Fruit fly (Drosophila melanogaster) whole organism, embryonic: ENCODE results near the gene CG6195.
A peak's percentile ranks its signal among the peaks of the same experiment; 100 is the strongest.

ENCODE experiments used
- Adf1 ChIP-seq: fragments of 200-800 bp; sonication (Bioruptor generic); IDR thresholded peaks from 2 replicates; pipeline ENCODE4 v1.3.6; 2022; ENCODE audit warnings: missing biosample characterization, missing genetic modification characterization
- BEAF-32 ChIP-seq: fragments of 200-800 bp; sonication (Bioruptor generic); optimal IDR thresholded peaks from 3 replicates; lab custom pipeline; 2017; ENCODE audit warnings: missing biosample characterization, missing genetic modification characterization, mild to moderate bottlenecking, moderate library complexity, missing genetic modification reagents
- Blimp-1 ChIP-seq: fragments of 200-800 bp; sonication (Bioruptor generic); optimal IDR thresholded peaks from 3 replicates; lab custom pipeline; 2018; ENCODE audit warnings: missing biosample characterization, missing genetic modification characterization, mild to moderate bottlenecking, moderate library complexity, missing genetic modification reagents
- CG10209 ChIP-seq: fragments of 200-800 bp; sonication (Bioruptor generic); optimal IDR thresholded peaks from 3 replicates; lab custom pipeline; 2017; ENCODE audit warnings: missing biosample characterization, mild to moderate bottlenecking, missing genetic modification characterization, missing genetic modification reagents
- CG12104 ChIP-seq: fragments of 200-800 bp; sonication (Bioruptor generic); optimal IDR thresholded peaks from 3 replicates; lab custom pipeline; 2016; ENCODE audit warnings: missing biosample characterization, missing genetic modification characterization
- CG13894 ChIP-seq: fragments of 200-800 bp; sonication (Bioruptor generic); optimal IDR thresholded peaks from 3 replicates; lab custom pipeline; 2018; ENCODE audit warnings: missing biosample characterization, mild to moderate bottlenecking, missing genetic modification characterization, moderate library complexity
- CG14014 ChIP-seq: fragments of 200-800 bp; sonication (Bioruptor generic); IDR thresholded peaks from 2 replicates; pipeline ENCODE4 v1.3.6; 2022; ENCODE audit warnings: missing biosample characterization, missing genetic modification characterization
- CG15011 ChIP-seq: fragments of 200-800 bp; sonication (Bioruptor generic); optimal IDR thresholded peaks from 3 replicates; lab custom pipeline; 2018; ENCODE audit warnings: missing biosample characterization, mild to moderate bottlenecking, missing genetic modification characterization
- CG1529 ChIP-seq: fragments of 200-800 bp; sonication (Bioruptor generic); optimal IDR thresholded peaks from 3 replicates; lab custom pipeline; 2018; ENCODE audit warnings: missing biosample characterization, missing genetic modification characterization
- CG15601 ChIP-seq: fragments of 200-800 bp; sonication (Bioruptor generic); optimal IDR thresholded peaks from 3 replicates; lab custom pipeline; 2019; ENCODE audit warnings: missing biosample characterization, mild to moderate bottlenecking, missing genetic modification characterization, moderate library complexity
- CG16813 ChIP-seq: fragments of 200-800 bp; sonication (Bioruptor generic); IDR thresholded peaks from 3 replicates; pipeline ENCODE4 v1.3.6; 2022; ENCODE audit warnings: missing biosample characterization, missing genetic modification characterization; ENCODE audit not compliant: partially characterized antibody
- CG3407 ChIP-seq: fragments of 200-800 bp; sonication (Bioruptor generic); optimal IDR thresholded peaks from 2 replicates; lab custom pipeline; 2018; ENCODE audit warnings: missing biosample characterization, mild to moderate bottlenecking, missing genetic modification characterization
- CG34376 ChIP-seq: fragments of 200-800 bp; sonication (Bioruptor generic); optimal IDR thresholded peaks from 2 replicates; lab custom pipeline; 2018; ENCODE audit warnings: missing biosample characterization, mild to moderate bottlenecking, missing genetic modification characterization
- CG34422 ChIP-seq: fragments of 200-800 bp; sonication (Bioruptor generic); IDR thresholded peaks from 3 replicates; pipeline ENCODE4 v1.3.6; 2022; ENCODE audit warnings: missing biosample characterization, missing genetic modification characterization
- CG42726 ChIP-seq: fragments of 200-800 bp; sonication (Bioruptor generic); IDR thresholded peaks from 2 replicates; pipeline ENCODE4 v1.3.6; 2022; ENCODE audit warnings: missing biosample characterization, missing genetic modification characterization; ENCODE audit not compliant: partially characterized antibody
- CG5245 ChIP-seq: fragments of 200-800 bp; sonication (Bioruptor generic); optimal IDR thresholded peaks from 3 replicates; lab custom pipeline; 2016; ENCODE audit warnings: missing biosample characterization, missing genetic modification characterization
- CG8944 ChIP-seq: fragments of 200-800 bp; sonication (Bioruptor generic); optimal IDR thresholded peaks from 3 replicates; lab custom pipeline; 2016; ENCODE audit warnings: missing biosample characterization, missing genetic modification characterization
- Fer1 ChIP-seq: fragments of 200-800 bp; sonication (Bioruptor generic); optimal IDR thresholded peaks from 2 replicates; lab custom pipeline; 2017; ENCODE audit warnings: missing biosample characterization, mild to moderate bottlenecking, missing genetic modification characterization
- HLH3B ChIP-seq: fragments of 200-800 bp; sonication (Bioruptor generic); IDR thresholded peaks from 2 replicates; pipeline ENCODE4 v1.3.6; 2022; ENCODE audit warnings: missing biosample characterization, missing genetic modification characterization
- Hr39 ChIP-seq: fragments of >200 bp; optimal IDR thresholded peaks from 2 replicates; lab custom pipeline; 2017
- Hr78 ChIP-seq, 2 experiments: fragments of 200-800 bp in 1 of 2; fragments of >200 bp in 1 of 2; sonication (Bioruptor generic) in 1 of 2; optimal IDR thresholded peaks; 2 replicates each; lab custom pipeline; 2017 to 2019; ENCODE audit warnings: missing biosample characterization in 2 of 2, missing genetic modification characterization in 2 of 2, mild to moderate bottlenecking in 1 of 2, moderate library complexity in 1 of 2
- Kr ChIP-seq: fragments of 200-800 bp; sonication (Bioruptor generic); optimal IDR thresholded peaks from 2 replicates; lab custom pipeline; 2017; ENCODE audit warnings: missing biosample characterization, mild to moderate bottlenecking, missing genetic modification characterization
- Mrtf ChIP-seq: fragments of 200-800 bp; sonication (Bioruptor generic); IDR thresholded peaks from 3 replicates; pipeline ENCODE4 v1.3.6; 2022; ENCODE audit warnings: missing biosample characterization, missing genetic modification characterization
- Nf-YC ChIP-seq: fragments of 200-800 bp; optimal IDR thresholded peaks from 3 replicates; lab custom pipeline; 2019; ENCODE audit warnings: missing biosample characterization, mild to moderate bottlenecking, missing genetic modification characterization, moderate library complexity
- Opbp ChIP-seq: fragments of 200-800 bp; sonication (Bioruptor generic); IDR thresholded peaks from 3 replicates; pipeline ENCODE4 v1.3.6; 2022; ENCODE audit warnings: missing biosample characterization, missing genetic modification characterization; ENCODE audit not compliant: partially characterized antibody
- Pdp1 ChIP-seq, 2 experiments: fragments of 200-800 bp; sonication (Bioruptor generic); optimal IDR thresholded peaks; 3 replicates each; lab custom pipeline; 2016; ENCODE audit warnings: missing biosample characterization in 2 of 2, missing genetic modification characterization in 2 of 2, mild to moderate bottlenecking in 1 of 2, moderate library complexity in 1 of 2
- Sox100B ChIP-seq: fragments of 200-800 bp; sonication (Bioruptor generic); optimal IDR thresholded peaks from 3 replicates; lab custom pipeline; 2018; ENCODE audit warnings: missing biosample characterization, mild to moderate bottlenecking, missing genetic modification characterization
- aop ChIP-seq: fragments of 200-800 bp; sonication (Bioruptor generic); IDR thresholded peaks from 2 replicates; pipeline ENCODE4 v1.3.6; 2022; ENCODE audit warnings: missing biosample characterization, missing genetic modification characterization
- az2 ChIP-seq: fragments of 200-800 bp; sonication (Bioruptor generic); optimal IDR thresholded peaks from 3 replicates; lab custom pipeline; 2016; ENCODE audit warnings: missing biosample characterization, missing genetic modification characterization
- bigmax ChIP-seq: fragments of 200-800 bp; sonication (Bioruptor generic); optimal IDR thresholded peaks from 2 replicates; lab custom pipeline; 2018; ENCODE audit warnings: missing biosample characterization, mild to moderate bottlenecking, missing genetic modification characterization
- cas ChIP-seq: fragments of 200-800 bp; sonication (Bioruptor generic); IDR thresholded peaks from 2 replicates; pipeline ENCODE4 v1.3.6; 2022; ENCODE audit warnings: missing biosample characterization, missing genetic modification characterization
- caup ChIP-seq: fragments of 200-800 bp; sonication (Bioruptor generic); optimal IDR thresholded peaks from 3 replicates; lab custom pipeline; 2017; ENCODE audit warnings: missing biosample characterization, mild to moderate bottlenecking, missing genetic modification characterization, moderate library complexity; ENCODE audit not compliant: severe bottlenecking
- chinmo ChIP-seq: fragments of 200-800 bp; sonication (Bioruptor generic); IDR thresholded peaks from 4 replicates; pipeline ENCODE4 v1.3.6; 2022; ENCODE audit warnings: missing biosample characterization, missing genetic modification characterization; ENCODE audit not compliant: partially characterized antibody
- dysf ChIP-seq: fragments of 200-800 bp; sonication (Bioruptor generic); IDR thresholded peaks from 3 replicates; pipeline ENCODE4 v1.3.6; 2022; ENCODE audit warnings: missing biosample characterization, missing genetic modification characterization
- emc ChIP-seq: fragments of 200-800 bp; sonication (Bioruptor generic); optimal IDR thresholded peaks from 2 replicates; lab custom pipeline; 2016; ENCODE audit warnings: missing biosample characterization, missing genetic modification characterization
- gcm ChIP-seq: fragments of 200-800 bp; sonication (Bioruptor generic); optimal IDR thresholded peaks from 2 replicates; lab custom pipeline; 2019; ENCODE audit warnings: missing biosample characterization, mild to moderate bottlenecking, missing genetic modification characterization, moderate library complexity
- gro ChIP-seq: fragments of 200-800 bp; sonication (Bioruptor generic); optimal IDR thresholded peaks from 2 replicates; lab custom pipeline; 2016; ENCODE audit warnings: missing biosample characterization, missing genetic modification characterization
- nom ChIP-seq: fragments of 200-800 bp; sonication (Bioruptor generic); optimal IDR thresholded peaks from 2 replicates; lab custom pipeline; 2017; ENCODE audit warnings: missing biosample characterization, missing genetic modification characterization, mild to moderate bottlenecking, moderate library complexity, missing genetic modification reagents
- phol ChIP-seq: fragments of 200-800 bp; sonication (Bioruptor generic); optimal IDR thresholded peaks from 3 replicates; lab custom pipeline; 2018; ENCODE audit warnings: missing biosample characterization, mild to moderate bottlenecking, missing genetic modification characterization, moderate library complexity
- salm ChIP-seq: fragments of 200-800 bp; sonication (Bioruptor generic); optimal IDR thresholded peaks from 2 replicates; lab custom pipeline; 2018; ENCODE audit warnings: missing biosample characterization, mild to moderate bottlenecking, missing genetic modification characterization
- sd ChIP-seq: fragments of 200-800 bp; sonication (Bioruptor generic); optimal IDR thresholded peaks from 3 replicates; lab custom pipeline; 2018; ENCODE audit warnings: missing biosample characterization, mild to moderate bottlenecking, missing genetic modification characterization, moderate library complexity
- slbo ChIP-seq: fragments of 200-800 bp; sonication (Bioruptor generic); IDR thresholded peaks from 2 replicates; pipeline ENCODE4 v1.3.6; 2022; ENCODE audit warnings: missing biosample characterization, missing genetic modification characterization
- sna ChIP-seq: fragments of 200-800 bp; sonication (Bioruptor generic); IDR thresholded peaks from 2 replicates; pipeline ENCODE4 v1.3.6; 2022; ENCODE audit warnings: missing biosample characterization, missing genetic modification characterization; ENCODE audit not compliant: partially characterized antibody
- sug ChIP-seq: fragments of 200-800 bp; optimal IDR thresholded peaks from 2 replicates; lab custom pipeline; 2019; ENCODE audit warnings: missing biosample characterization, mild to moderate bottlenecking, missing genetic modification characterization, moderate library complexity
- tna ChIP-seq: fragments of 200-800 bp; sonication (Bioruptor generic); IDR thresholded peaks from 2 replicates; pipeline ENCODE4 v1.3.6; 2022; ENCODE audit warnings: missing biosample characterization, missing genetic modification characterization; ENCODE audit not compliant: partially characterized antibody
- twi ChIP-seq: fragments of 200-800 bp; optimal IDR thresholded peaks from 2 replicates; lab custom pipeline; 2019; ENCODE audit warnings: missing biosample characterization, mild to moderate bottlenecking, missing genetic modification characterization, moderate library complexity
- tx ChIP-seq: fragments of 200-800 bp; sonication (Bioruptor generic); optimal IDR thresholded peaks from 2 replicates; lab custom pipeline; 2016; ENCODE audit warnings: missing biosample characterization, missing genetic modification characterization
- vnd ChIP-seq: fragments of 200-800 bp; sonication (Bioruptor generic); IDR thresholded peaks from 3 replicates; pipeline ENCODE4 v1.3.6; 2022; ENCODE audit warnings: missing biosample characterization, missing genetic modification characterization; ENCODE audit not compliant: partially characterized antibody

CG6195 gene

dm6 chr3R:19641498-19642065 is 6.6 kb downstream of the CG6195 start (continued):
- TF ChIP-seq Sox100B (peak; percentile 88), Hr39 (lab: Kevin White, UChicago) (no peak), CG34376 (GFP tag; lab: Kevin White, UChicago) (peak; percentile 65), CG42726 (GFP tag; lab: Robert Waterston, UW) (no peak), Mrtf (GFP tag; lab: Robert Waterston, UW) (peak; percentile 65; the same call in 2 of the 3 replicates), bigmax (GFP tag; lab: Kevin White, UChicago) (no peak), CG14014 (GFP tag; lab: Robert Waterston, UW) (peak; percentile 94), CG34422 (peak; percentile 91), Pdp1 (GFP tag; optimal IDR thresholded peaks at IDR 0.05; lab: Kevin White, UChicago) (peak; percentile 51 to 76), Adf1 (GFP tag; lab: Robert Waterston, UW) (0 out of 2 replicates have a peak, but pooled peaks have one; percentile 11), sd (tag; lab: Kevin White, UChicago) (peak; percentile 47), CG10209 (GFP tag; lab: Kevin White, UChicago) (peak; percentile 79), slbo (GFP tag; lab: Robert Waterston, UW) (peak; percentile 84), dysf (peak; percentile 91), nom (GFP tag; lab: Kevin White, UChicago) (peak; percentile 44), gro (GFP tag; lab: Kevin White, UChicago) (peak; percentile 66), CG15601 (tag; lab: Kevin White, UChicago) (peak; percentile 86), HLH3B (GFP tag; lab: Robert Waterston, UW) (peak; percentile 90), phol (tag; lab: Kevin White, UChicago) (peak; percentile 87), Fer1 (GFP tag; lab: Kevin White, UChicago) (peak; percentile 91), tx (GFP tag; lab: Kevin White, UChicago) (no peak), CG15011 (GFP tag; lab: Kevin White, UChicago) (peak; percentile 72), vnd (no peak), Nf-YC (tag; lab: Kevin White, UChicago) (peak; percentile 76), Hr78 (GFP tag; optimal IDR thresholded peaks at IDR 0.05; lab: Kevin White, UChicago) (peak in 1 of 2 experiments; percentile 50), BEAF-32 (GFP tag; lab: Kevin White, UChicago) (no peak), CG12104 (GFP tag; lab: Kevin White, UChicago) (peak; percentile 83), caup (GFP tag; lab: Kevin White, UChicago) (peak; percentile 86), sug (tag; lab: Kevin White, UChicago) (peak; percentile 69), salm (peak; percentile 88), Blimp-1 (GFP tag; lab: Kevin White, UChicago) (peak; percentile 91), tna (GFP tag; lab: Robert Waterston, UW) (no peak), CG16813 (GFP tag; lab: Robert Waterston, UW) (no peak), gcm (GFP tag; lab: Kevin White, UChicago) (peak; percentile 90), CG8944 (peak; percentile 36), CG1529 (peak; percentile 82), Opbp (GFP tag; lab: Robert Waterston, UW) (no peak), az2 (GFP tag; lab: Kevin White, UChicago) (peak; percentile 76), twi (tag; lab: Kevin White, UChicago) (peak; percentile 34), CG5245 (GFP tag; lab: Kevin White, UChicago) (peak; percentile 46), emc (no peak), CG3407 (GFP tag; lab: Kevin White, UChicago) (peak; percentile 64), aop (GFP tag; lab: Robert Waterston, UW) (no peak), sna (GFP tag; lab: Robert Waterston, UW) (no peak), cas (peak; percentile 76; the same call in 1 of the 2 replicates), chinmo (GFP tag; lab: Robert Waterston, UW) (no peak), Kr (no peak), CG13894 (peak; percentile 86)
